Fruit fly (Drosophila melanogaster): ENCODE results near the gene ND-B14.5B.
A peak's percentile ranks its signal among the peaks of the same experiment; 100 is the strongest.

Gene ND-B14.5B

dm6 chr2L:3188875-3189274 is 43.2 kb upstream of the ND-B14.5B start (continued):
- no peak for TF ChIP-seq nerfin-1 (tag; optimal IDR thresholded peaks at IDR 0.05)
- TF ChIP-seq Xrp1 (GFP tag; IDR thresholded peaks at IDR 0.05): 0 out of 2 replicates have a peak, but pooled peaks have one; percentile 9
- 0 out of 2 replicates have a peak, but pooled peaks have one; percentile 36 for TF ChIP-seq CG32532 (GFP tag; IDR thresholded peaks at IDR 0.05)
- peak; percentile 30 for TF ChIP-seq gem (tag; optimal IDR thresholded peaks at IDR 0.05)
- TF ChIP-seq CG30403 (GFP tag; optimal IDR thresholded peaks at IDR 0.05): no peak
- TF ChIP-seq ind (GFP tag; optimal IDR thresholded peaks at IDR 0.05): peak; percentile 23
- TF ChIP-seq lov (optimal IDR thresholded peaks at IDR 0.05): no peak
- TF ChIP-seq lov (GFP tag; IDR thresholded peaks at IDR 0.05): 0 out of 3 replicates have a peak, but pooled peaks have one; percentile 12
- TF ChIP-seq otp (GFP tag; IDR thresholded peaks at IDR 0.05): peak; percentile 29; the same call in 1 of the 3 replicates
- peak; percentile 35 for TF ChIP-seq CG10366 (GFP tag; IDR thresholded peaks at IDR 0.05)
- peak; percentile 21 for TF ChIP-seq fd96Cb (tag; optimal IDR thresholded peaks at IDR 0.05)
- TF ChIP-seq CG12071 (GFP tag; optimal IDR thresholded peaks at IDR 0.05): peak; percentile 21
- TF ChIP-seq ttk (GFP tag; IDR thresholded peaks at IDR 0.05): peak; percentile 58; the same call in 1 of the 2 replicates
- 0 out of 2 replicates have a peak, but pooled peaks have one; percentile 8 for TF ChIP-seq CG1024 (GFP tag; IDR thresholded peaks at IDR 0.05)
- peak; percentile 44 for TF ChIP-seq CG18599 (GFP tag; optimal IDR thresholded peaks at IDR 0.05)
- no peak for TF ChIP-seq crp (GFP tag; optimal IDR thresholded peaks at IDR 0.05)
- TF ChIP-seq CG13296 (GFP tag; optimal IDR thresholded peaks at IDR 0.05): no peak
- TF ChIP-seq CG30431 (GFP tag; optimal IDR thresholded peaks at IDR 0.05): no peak
- TF ChIP-seq usp (GFP tag; optimal IDR thresholded peaks at IDR 0.05): no peak
- TF ChIP-seq ci (GFP tag; IDR thresholded peaks at IDR 0.05): 0 out of 3 replicates have a peak, but pooled peaks have one; percentile 66
- TF ChIP-seq CG4424 (GFP tag; optimal IDR thresholded peaks at IDR 0.05): peak; percentile 17
- 0 out of 3 replicates have a peak, but pooled peaks have one; percentile 49 for TF ChIP-seq CG11456 (GFP tag; IDR thresholded peaks at IDR 0.05)
- 0 out of 2 replicates have a peak, but pooled peaks have one; percentile 15 for TF ChIP-seq CG5953 (GFP tag; IDR thresholded peaks at IDR 0.05)
- TF ChIP-seq dati (GFP tag; IDR thresholded peaks at IDR 0.05): 0 out of 2 replicates have a peak, but pooled peaks have one; percentile 16
- peak; percentile 0 for TF ChIP-seq CG12219 (GFP tag; optimal IDR thresholded peaks at IDR 0.05)
- TF ChIP-seq toy (GFP tag; IDR thresholded peaks at IDR 0.05): no peak
- TF ChIP-seq CG14441 (GFP tag; IDR thresholded peaks at IDR 0.05): 0 out of 2 replicates have a peak, but pooled peaks have one; percentile 31
- TF ChIP-seq CG16863 (GFP tag; optimal IDR thresholded peaks at IDR 0.05): no peak
- TF ChIP-seq Hmr (GFP tag; optimal IDR thresholded peaks at IDR 0.05): peak; percentile 17

dm6 chr2L:3183205-3183604 is 37.6 kb upstream of the ND-B14.5B start:
- TF ChIP-seq D (optimal IDR thresholded peaks at IDR 0.05) (no peak), D (GFP tag; optimal IDR thresholded peaks at IDR 0.05) (no peak), CG10321 (GFP tag; IDR thresholded peaks at IDR 0.05) (no peak), dimm (GFP tag; IDR thresholded peaks at IDR 0.05) (no peak), CG5180 (GFP tag; optimal IDR thresholded peaks at IDR 0.05) (no peak), en (GFP tag; optimal IDR thresholded peaks at IDR 0.05) (no peak), Nf-YC (tag; optimal IDR thresholded peaks at IDR 0.05) (no peak), pum (GFP tag; optimal IDR thresholded peaks at IDR 0.05) (no peak), H15 (GFP tag; IDR thresholded peaks at IDR 0.05) (no peak), CG17568 (GFP tag; optimal IDR thresholded peaks at IDR 0.05) (no peak), Blimp-1 (GFP tag; optimal IDR thresholded peaks at IDR 0.05) (no peak), Ets65A (GFP tag) (peak; percentile 9), Hand (GFP tag; optimal IDR thresholded peaks at IDR 0.05) (no peak), sens-2 (GFP tag; IDR thresholded peaks at IDR 0.05) (no peak), kni (GFP tag; optimal IDR thresholded peaks at IDR 0.05) (no peak), phol (tag; optimal IDR thresholded peaks at IDR 0.05) (peak; percentile 54), CG17361 (GFP tag; IDR thresholded peaks at IDR 0.05) (no peak), zen (tag; optimal IDR thresholded peaks at IDR 0.05) (no peak), CG11398 (GFP tag; optimal IDR thresholded peaks at IDR 0.05) (no peak), Hmr (GFP tag; optimal IDR thresholded peaks at IDR 0.05) (no peak), CHES-1-like (GFP tag; optimal IDR thresholded peaks at IDR 0.05) (no peak), lilli (GFP tag; optimal IDR thresholded peaks at IDR 0.05) (no peak), CTCF (GFP tag; optimal IDR thresholded peaks at IDR 0.05) (peak; percentile 82), gce (GFP tag; IDR thresholded peaks at IDR 0.05) (no peak), luna (GFP tag; optimal IDR thresholded peaks at IDR 0.05) (no peak)

Measured in whole organism, embryonic.